Worm (Caenorhabditis elegans): Measurements from ENCODE around the gene ZK470.2.

The ZK470.2 gene

ce11 chrX:4143260-4144018, 8.5 kb downstream of the ZK470.2 start:
- no peak for TF ChIP-seq pha-4 (tag; optimal IDR thresholded peaks at IDR 0.05)
- 0 out of 2 replicates have a peak, but pooled peaks have one; percentile 25 for TF ChIP-seq dox-1 (GFP tag; IDR thresholded peaks at IDR 0.05)
- no peak for TF ChIP-seq lsy-27 (tag; optimal IDR thresholded peaks at IDR 0.05; ENCODE audit: borderline replicate concordance, insufficient read depth)
- TF ChIP-seq K11D2.4 (GFP tag; IDR thresholded peaks at IDR 0.05), result no peak
- no peak for TF ChIP-seq mel-28 (tag; optimal IDR thresholded peaks at IDR 0.05; ENCODE audit: borderline replicate concordance)
- no peak for TF ChIP-seq ets-4 (GFP tag; optimal IDR thresholded peaks at IDR 0.05)
- peak; percentile 45 for TF ChIP-seq somi-1 (GFP tag; optimal IDR thresholded peaks at IDR 0.05)
- no peak for TF ChIP-seq ztf-22 (GFP tag; optimal IDR thresholded peaks at IDR 0.05)
- no peak for TF ChIP-seq K12H6.12 (tag; optimal IDR thresholded peaks at IDR 0.05)
- TF ChIP-seq let-526 (GFP tag; IDR thresholded peaks at IDR 0.05), result no peak
- TF ChIP-seq tlf-1 (GFP tag; optimal IDR thresholded peaks at IDR 0.05), result no peak
- no peak for TF ChIP-seq cebp-1 (GFP tag; IDR thresholded peaks at IDR 0.05)
- TF ChIP-seq cebp-1 (tag; optimal IDR thresholded peaks at IDR 0.05), result peak; percentile 33
- TF ChIP-seq ZK185.1 (tag; optimal IDR thresholded peaks at IDR 0.05; ENCODE audit: poor library complexity, severe bottlenecking), result no peak
- no peak for TF ChIP-seq F23B12.7 (tag; optimal IDR thresholded peaks at IDR 0.05; ENCODE audit: insufficient read depth)
- TF ChIP-seq nfya-2 (GFP tag; IDR thresholded peaks at IDR 0.05), result no peak
- TF ChIP-seq B0019.2 (GFP tag; conservative IDR thresholded peaks at IDR 0.05), result no peak
- TF ChIP-seq zim-3 (tag; optimal IDR thresholded peaks at IDR 0.05), result no peak
- TF ChIP-seq rec-8 (tag; optimal IDR thresholded peaks at IDR 0.05), result no peak
- no peak for TF ChIP-seq Y95B8A.8 (GFP tag; IDR thresholded peaks at IDR 0.05)
- no peak for TF ChIP-seq attf-5 (GFP tag; optimal IDR thresholded peaks at IDR 0.05)
- no peak for TF ChIP-seq chd-7 (tag; optimal IDR thresholded peaks at IDR 0.05)
- no peak for TF ChIP-seq F57C9.4 (tag; optimal IDR thresholded peaks at IDR 0.05)

ce11 chrX:4144136-4144781, 9.3 kb downstream of the ZK470.2 start:
- TF ChIP-seq madf-8 (GFP tag; conservative IDR thresholded peaks at IDR 0.05), result no peak
- TF ChIP-seq F57A8.1 (GFP tag; optimal IDR thresholded peaks at IDR 0.05), result no peak
- no peak for TF ChIP-seq F22D6.2 (tag; optimal IDR thresholded peaks at IDR 0.05)
- TF ChIP-seq ztf-22 (GFP tag; optimal IDR thresholded peaks at IDR 0.05), result no peak
- TF ChIP-seq tbx-9 (tag; optimal IDR thresholded peaks at IDR 0.05; ENCODE audit: borderline replicate concordance), result no peak
- no peak for TF ChIP-seq unc-62 (GFP tag; optimal IDR thresholded peaks at IDR 0.05)
- TF ChIP-seq ceh-40 (GFP tag; IDR thresholded peaks at IDR 0.05), result peak; percentile 38; the same call in 1 of the 2 replicates
- TF ChIP-seq hrde-1 (tag; optimal IDR thresholded peaks at IDR 0.05; ENCODE audit: borderline replicate concordance), result no peak
- no peak for TF ChIP-seq ztf-25 (GFP tag; IDR thresholded peaks at IDR 0.05)
- TF ChIP-seq snpc-4 (GFP tag; optimal IDR thresholded peaks at IDR 0.05), result no peak
- TF ChIP-seq snpc-4 (tag; optimal IDR thresholded peaks at IDR 0.05), result no peak
- TF ChIP-seq mcd-1 (GFP tag; IDR thresholded peaks at IDR 0.05), result 0 out of 2 replicates have a peak, but pooled peaks have one; percentile 9
- TF ChIP-seq ceh-79 (tag; optimal IDR thresholded peaks at IDR 0.05), result no peak
- no peak for TF ChIP-seq Y53G8AR.9 (GFP tag; conservative IDR thresholded peaks at IDR 0.05)
- TF ChIP-seq mxl-1 (tag; optimal IDR thresholded peaks at IDR 0.05), result no peak
- TF ChIP-seq zim-3 (tag; optimal IDR thresholded peaks at IDR 0.05), result no peak
- 0 out of 2 replicates have a peak, but pooled peaks have one; percentile 15 for TF ChIP-seq C06A6.2 (GFP tag; conservative IDR thresholded peaks at IDR 0.05)
- TF ChIP-seq ztf-18 (tag; optimal IDR thresholded peaks at IDR 0.05), result no peak
- no peak for TF ChIP-seq ccch-3 (GFP tag; optimal IDR thresholded peaks at IDR 0.05)
- no peak for TF ChIP-seq efl-1 (GFP tag; optimal IDR thresholded peaks at IDR 0.05)
- no peak for TF ChIP-seq B0261.1 (tag; optimal IDR thresholded peaks at IDR 0.05)
- peak; percentile 8 for TF ChIP-seq atf-7 (tag; optimal IDR thresholded peaks at IDR 0.05)
- TF ChIP-seq ceh-100 (GFP tag; IDR thresholded peaks at IDR 0.05), result no peak
- no peak for TF ChIP-seq bed-2 (GFP tag; IDR thresholded peaks at IDR 0.05)
- TF ChIP-seq ceh-58 (GFP tag; IDR thresholded peaks at IDR 0.05), result no peak

All from whole organism, young adult.